Worm (Caenorhabditis elegans) whole organism, L2 larva: ENCODE measurements around the gene rei-1.

ENCODE experiments used
- F13H6.1 ChIP-seq: sonication (generic microtip); optimal IDR thresholded peaks from 2 replicates; lab custom pipeline; 2016; ENCODE audit warnings: missing genetic modification characterization, missing compliant biosample characterization
- ceh-16 ChIP-seq: fragments of 150-350 bp; optimal IDR thresholded peaks from 2 replicates; lab custom pipeline; 2014; ENCODE audit warnings: missing biosample characterization, missing genetic modification characterization
- ceh-82 ChIP-seq: fragments of 150-350 bp; optimal IDR thresholded peaks from 2 replicates; lab custom pipeline; 2014; ENCODE audit warnings: missing biosample characterization, missing genetic modification characterization
- egl-27 ChIP-seq: sonication (generic microtip); optimal IDR thresholded peaks from 3 replicates; lab custom pipeline; 2017; ENCODE audit warnings: missing biosample characterization, missing genetic modification reagents, missing genetic modification characterization
- elt-3 ChIP-seq: sonication (generic microtip); optimal IDR thresholded peaks from 2 replicates; lab custom pipeline; 2017; ENCODE audit warnings: missing biosample characterization, missing genetic modification characterization
- lin-13 ChIP-seq: fragments of 150-350 bp; optimal IDR thresholded peaks from 2 replicates; lab custom pipeline; 2014; ENCODE audit warnings: missing biosample characterization, missing genetic modification reagents, missing genetic modification characterization
- lsy-2 ChIP-seq, 2 experiments: fragments of 150-350 bp in 1 of 2; sonication (generic microtip) in 1 of 2; optimal IDR thresholded peaks; 2 replicates each; lab custom pipeline; 2014 to 2017; ENCODE audit warnings: missing biosample characterization in 2 of 2, missing genetic modification characterization in 2 of 2
- mdl-1 ChIP-seq, 2 experiments: fragments of 150-350 bp in 1 of 2; sonication (generic microtip) in 1 of 2; optimal IDR thresholded peaks; 2 replicates each; lab custom pipeline; 2017; ENCODE audit warnings: missing biosample characterization in 2 of 2, missing genetic modification characterization in 2 of 2
- nhr-11 ChIP-seq: fragments of 150-350 bp; optimal IDR thresholded peaks from 2 replicates; lab custom pipeline; 2014; ENCODE audit warnings: missing biosample characterization, missing genetic modification characterization
- nhr-25 ChIP-seq: fragments of 150-350 bp; sonication (generic microtip); optimal IDR thresholded peaks from 3 replicates; lab custom pipeline; 2014; ENCODE audit warnings: missing biosample characterization, missing genetic modification characterization

DNA sequence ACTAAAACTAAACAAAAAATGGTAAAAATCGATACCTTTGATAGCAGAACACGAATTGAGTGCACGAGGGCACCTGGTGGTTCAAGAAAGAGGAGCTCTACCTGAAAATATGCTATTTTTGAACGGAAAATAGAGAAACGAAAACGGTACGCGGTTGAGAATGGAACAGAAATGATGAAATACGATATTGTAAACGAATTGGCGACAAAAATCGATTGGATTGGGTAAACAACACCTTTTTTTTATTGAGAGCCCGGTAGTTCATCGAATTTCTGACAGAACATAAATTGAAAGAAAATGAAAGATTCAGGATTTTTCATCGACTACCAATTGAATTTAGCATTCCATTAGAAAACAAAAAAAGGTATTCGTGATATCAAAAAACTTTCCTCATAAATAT lies 11.5 kb downstream of the rei-1 start, which contains the start of gene kin-19:
- no peak for TF ChIP-seq nhr-25 (tag; lab: Kevin White, UChicago)
- TF ChIP-seq lin-13 (GFP tag; lab: Kevin White, UChicago) = no peak
- TF ChIP-seq mdl-1 (tag; optimal IDR thresholded peaks at IDR 0.05; lab: Kevin White, UChicago) = no peak
- TF ChIP-seq nhr-11 (tag; lab: Kevin White, UChicago) = no peak
- TF ChIP-seq ceh-82 (tag; lab: Kevin White, UChicago) = no peak
- TF ChIP-seq ceh-16 (tag; lab: Kevin White, UChicago) = no peak
- TF ChIP-seq F13H6.1 = no peak
- no peak for TF ChIP-seq lsy-2 (tag; optimal IDR thresholded peaks at IDR 0.05; lab: Kevin White, UChicago)
- TF ChIP-seq elt-3 = no peak
- TF ChIP-seq egl-27 (tag; lab: Kevin White, UChicago) = no peak
